Worm (Caenorhabditis elegans): ENCODE measurements around the gene nas-18.

DNA sequence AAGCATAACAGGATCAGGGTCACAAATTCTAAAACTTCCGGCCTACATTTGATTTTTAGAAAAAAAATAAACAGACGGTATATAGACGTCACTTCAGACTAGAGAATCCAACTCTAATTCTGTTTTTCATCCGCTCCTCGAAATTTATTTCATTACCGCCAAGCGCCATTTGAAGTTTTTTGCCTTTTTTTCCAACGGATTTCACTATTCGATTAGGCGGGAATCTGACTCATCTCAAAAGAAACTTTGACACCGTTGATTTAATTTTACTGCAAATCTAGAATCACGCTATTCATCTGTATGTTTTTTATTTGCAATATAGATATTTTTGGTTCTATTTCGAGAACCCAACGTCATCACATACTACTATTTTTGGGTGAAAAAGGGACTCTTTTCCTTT, 34.6 kb downstream of the nas-18 start:
- no peak for TF ChIP-seq flt-1 (GFP tag; IDR thresholded peaks at IDR 0.05)
- TF ChIP-seq tab-1 (GFP tag; IDR thresholded peaks at IDR 0.05) = no peak
- TF ChIP-seq T22C8.4 (GFP tag; IDR thresholded peaks at IDR 0.05) = no peak
- no peak for TF ChIP-seq med-1 (GFP tag; optimal IDR thresholded peaks at IDR 0.05; ENCODE audit: insufficient read depth)

All from whole organism, midembryonic.